Worm (Caenorhabditis elegans): ENCODE data around the gene nmur-2.

DNA sequence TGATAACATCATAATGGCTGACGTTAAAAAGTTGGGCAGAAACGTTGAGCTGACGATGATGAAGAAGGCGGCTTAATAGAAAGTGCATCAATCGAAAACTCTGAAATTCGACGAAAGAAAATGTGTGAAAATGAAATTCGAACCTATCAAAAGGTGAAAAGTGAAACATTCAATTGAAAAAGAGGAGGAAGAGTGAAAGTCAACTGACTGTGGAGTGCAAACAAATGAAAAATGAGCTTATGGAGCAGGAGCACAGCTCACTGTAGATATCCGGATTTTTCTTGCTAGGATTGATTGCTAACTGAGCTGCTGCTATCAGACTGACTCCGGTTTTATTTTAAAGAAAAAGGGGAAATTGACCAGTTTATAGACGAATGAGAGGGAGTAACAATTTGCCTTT is 3.7 kb downstream of the nmur-2 start, which contains the start of gene K10B4.3:
- TF ChIP-seq unc-130 (GFP tag; optimal IDR thresholded peaks at IDR 0.05) (no peak), snpc-1.2 (GFP tag; IDR thresholded peaks at IDR 0.05) (no peak), unc-39 (tag; optimal IDR thresholded peaks at IDR 0.05) (no peak), ceh-28 (tag; optimal IDR thresholded peaks at IDR 0.05) (no peak), madf-5 (GFP tag; IDR thresholded peaks at IDR 0.05) (no peak), ztf-11 (tag; optimal IDR thresholded peaks at IDR 0.05) (no peak), zag-1 (tag; optimal IDR thresholded peaks at IDR 0.05) (no peak), dpl-1 (GFP tag; optimal IDR thresholded peaks at IDR 0.05) (no peak)

Data from whole organism, L4 larva.